Fruit fly (Drosophila melanogaster): ENCODE data around the gene HLH3B.

DNA sequence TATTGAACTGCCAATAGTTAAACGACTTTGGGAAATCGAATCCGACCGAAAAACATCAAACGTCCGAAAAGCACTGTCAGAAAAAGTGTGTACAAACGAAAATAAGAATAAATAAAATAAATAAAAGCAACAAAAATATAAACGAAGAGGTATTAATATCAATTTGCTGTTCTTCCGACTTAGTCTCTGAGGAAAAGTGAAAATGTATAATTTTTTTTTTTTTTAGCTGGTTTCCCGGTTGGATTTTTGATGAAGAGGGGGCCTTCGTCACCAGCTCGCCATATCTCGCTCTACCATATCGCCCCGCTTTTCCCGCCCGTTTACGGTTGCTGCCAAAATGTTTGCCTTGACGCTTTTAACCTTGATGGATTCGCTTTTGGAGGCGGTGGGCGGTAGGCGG, 42.9 kb downstream of the HLH3B start:
- no peak for TF ChIP-seq psq (optimal IDR thresholded peaks at IDR 0.05)
- no peak for TF ChIP-seq h (optimal IDR thresholded peaks at IDR 0.05)
